Worm (Caenorhabditis elegans): ENCODE measurements around the gene cht-2.

Gene cht-2

DNA sequence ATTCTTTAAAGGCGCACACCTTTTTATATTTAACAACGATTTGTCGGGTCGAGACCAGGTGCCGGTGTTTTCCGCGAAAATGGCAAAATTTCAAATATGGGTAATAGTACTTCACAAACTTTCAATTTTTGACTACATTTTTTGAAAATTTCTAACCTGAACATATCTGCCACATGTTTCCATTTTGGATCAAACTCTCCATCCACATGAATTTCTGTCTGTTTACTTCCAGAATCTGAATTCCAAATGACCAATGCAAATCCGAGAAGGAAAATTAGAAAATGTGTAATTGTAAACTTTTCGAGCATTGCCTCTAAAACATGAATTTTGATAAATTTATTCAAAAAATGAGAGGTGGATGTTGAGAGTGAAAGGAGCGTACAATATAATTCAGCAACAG is 40.6 kb upstream of the cht-2 start, which contains the start of gene lact-4:
Gene lact-4 (minus strand): TSS at position 313 of the 400 bp plus-strand sequence.
- TF ChIP-seq aly-2 (tag; optimal IDR thresholded peaks at IDR 0.05) (no peak), pax-3 (tag; optimal IDR thresholded peaks at IDR 0.05) (no peak), nhr-85 (tag) (no peak)

DNA sequence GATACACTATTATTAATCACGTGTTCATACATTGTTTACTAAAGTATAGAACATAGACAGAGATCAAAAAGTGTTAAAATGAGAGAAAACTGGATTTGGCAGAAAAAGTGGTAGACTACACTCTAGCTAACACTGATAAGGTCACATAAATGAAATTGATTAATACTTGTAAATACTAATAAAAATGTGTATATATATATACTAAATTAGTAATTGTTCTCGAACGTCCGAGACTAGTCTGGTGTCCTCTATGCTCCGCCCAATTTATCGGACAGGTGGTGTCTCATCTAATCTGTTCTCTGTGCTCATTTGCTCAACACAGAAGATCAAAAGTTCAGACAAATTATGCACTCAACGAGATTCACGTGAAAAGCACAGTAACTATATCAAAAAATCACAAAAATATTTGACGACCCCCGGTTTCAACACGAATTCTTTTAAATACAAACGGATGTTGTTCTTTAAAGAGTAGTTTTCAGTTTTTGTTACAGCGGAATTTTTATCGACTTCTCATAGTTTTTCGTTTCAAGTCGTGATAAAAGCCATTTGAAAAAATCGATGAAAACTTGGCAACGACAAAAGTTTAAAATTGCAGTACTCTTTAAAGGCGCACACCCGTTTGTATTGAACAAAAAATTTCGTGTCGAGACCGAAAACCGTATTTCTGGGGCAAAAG is 39.6 kb upstream of the cht-2 start:
- TF ChIP-seq lsy-2 (tag; optimal IDR thresholded peaks at IDR 0.05) (peak in 1 of 2 experiments; percentile 48), ceh-88 (GFP tag; IDR thresholded peaks at IDR 0.05) (no peak), ztf-4 (tag; optimal IDR thresholded peaks at IDR 0.05) (peak; percentile 50), lin-14 (GFP tag; optimal IDR thresholded peaks at IDR 0.05) (peak; percentile 59), efl-1 (optimal IDR thresholded peaks at IDR 0.05) (no peak), efl-1 (GFP tag; optimal IDR thresholded peaks at IDR 0.05 in 1 of 2) (peak in 1 of 2 experiments; percentile 83), nhr-19 (GFP tag; conservative IDR thresholded peaks at IDR 0.05) (peak; percentile 82), elt-3 (tag; optimal IDR thresholded peaks at IDR 0.05) (peak in 1 of 6 experiments; percentile 41), dsc-1 (tag; optimal IDR thresholded peaks at IDR 0.05) (peak; percentile 13), rnt-1 (tag; optimal IDR thresholded peaks at IDR 0.05) (peak; percentile 41), skn-1 (tag; optimal IDR thresholded peaks at IDR 0.05) (peak; percentile 9), unc-130 (tag; optimal IDR thresholded peaks at IDR 0.05) (peak; percentile 12), nhr-20 (tag; optimal IDR thresholded peaks at IDR 0.05) (peak; percentile 82), C16A3.4 (tag; optimal IDR thresholded peaks at IDR 0.05) (peak; percentile 2), fkh-8 (tag; optimal IDR thresholded peaks at IDR 0.05) (peak; percentile 48), snu-23 (GFP tag; optimal IDR thresholded peaks at IDR 0.05) (peak; percentile 34), alr-1 (tag; optimal IDR thresholded peaks at IDR 0.05; ENCODE audit: borderline replicate concordance) (no peak), nhr-71 (tag; optimal IDR thresholded peaks at IDR 0.05) (peak; percentile 76), blmp-1 (tag; optimal IDR thresholded peaks at IDR 0.05) (no peak), nhr-77 (tag; optimal IDR thresholded peaks at IDR 0.05) (no peak), lin-35 (GFP tag; optimal IDR thresholded peaks at IDR 0.05) (no peak), jun-1 (tag; optimal IDR thresholded peaks at IDR 0.05) (no peak), mep-1 (tag; optimal IDR thresholded peaks at IDR 0.05) (peak; percentile 44)

DNA sequence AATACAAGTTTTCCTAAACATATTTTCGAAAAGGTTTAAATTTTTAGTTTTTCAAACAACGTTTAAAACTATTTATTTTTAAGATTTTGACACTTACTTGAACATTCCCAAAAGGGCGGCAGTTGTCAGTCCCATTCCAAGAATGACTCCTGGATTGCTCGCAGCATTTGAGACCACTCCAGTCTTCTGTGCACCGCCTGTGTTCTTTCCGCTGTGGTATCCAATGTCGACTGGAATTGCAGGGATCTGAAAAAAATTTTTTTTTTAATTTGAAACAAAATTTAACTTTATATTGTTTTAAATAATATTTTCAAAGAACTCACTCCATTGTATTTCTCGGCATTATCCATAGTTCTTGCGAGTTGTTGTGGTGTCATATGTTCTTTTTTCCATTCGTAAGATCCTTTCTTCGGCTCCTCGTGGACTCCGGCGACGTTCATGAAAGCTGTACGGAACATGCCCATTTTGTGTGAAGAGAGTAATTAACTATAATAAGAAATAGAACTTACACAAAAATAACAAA is 38.9 kb upstream of the cht-2 start, which contains the start of gene M05D6.5:
Gene M05D6.5 (minus strand): TSS at position 473 of the 523 bp plus-strand sequence.
- TF ChIP-seq ztf-4 (tag; optimal IDR thresholded peaks at IDR 0.05): peak; percentile 52
- TF ChIP-seq ceh-90 (tag; optimal IDR thresholded peaks at IDR 0.05): no peak

DNA sequence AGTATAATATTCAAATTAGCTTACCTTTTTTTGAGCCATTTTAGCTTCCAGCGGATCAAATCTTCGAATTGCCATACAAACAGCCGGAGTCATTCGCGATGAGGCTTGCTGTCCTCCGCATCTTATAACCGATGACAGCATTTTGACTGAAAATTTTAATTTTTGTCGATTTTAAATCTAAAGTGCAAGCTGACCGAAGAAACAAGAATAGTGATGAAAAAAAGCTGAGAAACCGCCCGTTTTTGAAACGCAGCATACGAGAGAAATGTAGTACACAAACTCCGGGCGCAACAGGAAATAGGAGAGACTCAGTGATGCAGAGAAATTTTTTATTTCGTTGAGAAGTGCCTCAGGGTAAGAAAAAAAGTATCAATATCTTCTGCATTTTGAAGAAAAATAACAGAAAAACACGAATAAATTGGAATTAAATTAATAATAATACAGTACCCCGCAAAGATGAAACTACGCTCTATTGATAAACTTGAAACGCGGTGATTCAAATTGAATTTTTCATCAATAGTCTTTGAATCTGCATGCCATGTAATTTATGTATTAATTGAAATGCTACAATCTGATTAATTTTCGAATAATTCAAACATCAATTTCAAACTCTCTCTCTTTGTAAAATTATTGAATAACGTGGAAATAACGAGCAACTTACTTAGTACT is 37.5 kb upstream of the cht-2 start:
- TF ChIP-seq elt-3 (tag; optimal IDR thresholded peaks at IDR 0.05) (no peak), grh-1 (GFP tag; IDR thresholded peaks at IDR 0.05) (no peak), nhr-47 (tag; optimal IDR thresholded peaks at IDR 0.05) (peak; percentile 2), dpl-1 (GFP tag; optimal IDR thresholded peaks at IDR 0.05) (peak; percentile 45 to 75 (median 56)), lin-35 (GFP tag; optimal IDR thresholded peaks at IDR 0.05) (peak; percentile 28 to 74), ceh-82 (tag; optimal IDR thresholded peaks at IDR 0.05) (peak in 1 of 3 experiments; percentile 34), sup-37 (GFP tag; optimal IDR thresholded peaks at IDR 0.05) (no peak), nhr-237 (tag; optimal IDR thresholded peaks at IDR 0.05) (peak; percentile 40), unc-98 (GFP tag; IDR thresholded peaks at IDR 0.05) (no peak), nhr-85 (tag) (peak; percentile 66), lsy-2 (tag; optimal IDR thresholded peaks at IDR 0.05) (peak; percentile 56 to 93), ces-1 (GFP tag; optimal IDR thresholded peaks at IDR 0.05) (no peak), efl-1 (optimal IDR thresholded peaks at IDR 0.05) (peak; percentile 33 to 51), efl-1 (GFP tag; optimal IDR thresholded peaks at IDR 0.05 in 1 of 2) (peak; percentile 68 to 93), egl-13 (tag; optimal IDR thresholded peaks at IDR 0.05) (peak; percentile 34), tlp-1 (tag; optimal IDR thresholded peaks at IDR 0.05) (no peak), mdl-1 (tag; optimal IDR thresholded peaks at IDR 0.05) (no peak), sox-4 (tag; optimal IDR thresholded peaks at IDR 0.05) (no peak), swsn-7 (tag; optimal IDR thresholded peaks at IDR 0.05) (peak; percentile 13), fkh-4 (tag; optimal IDR thresholded peaks at IDR 0.05; ENCODE audit: borderline replicate concordance) (no peak), alr-1 (tag; optimal IDR thresholded peaks at IDR 0.05; ENCODE audit: borderline replicate concordance) (no peak), lin-14 (GFP tag; optimal IDR thresholded peaks at IDR 0.05) (peak; percentile 69), rnt-1 (tag; optimal IDR thresholded peaks at IDR 0.05) (peak; percentile 41), unc-86 (tag; optimal IDR thresholded peaks at IDR 0.05) (peak; percentile 6), nhr-71 (tag; optimal IDR thresholded peaks at IDR 0.05) (peak; percentile 48), nhr-19 (GFP tag; conservative IDR thresholded peaks at IDR 0.05) (peak; percentile 33)
